Worm (Caenorhabditis elegans) whole organism, L1 larva: Measurements from ENCODE around the gene srz-82.

Experiments used
- C04F5.9 ChIP-seq: sonication (generic microtip); optimal IDR thresholded peaks from 2 replicates; lab custom pipeline; 2016; ENCODE audit warnings: missing genetic modification characterization, missing compliant biosample characterization
- C16A3.4 ChIP-seq: fragments of 150-350 bp; optimal IDR thresholded peaks from 2 replicates; lab custom pipeline; 2014; ENCODE audit warnings: missing biosample characterization, missing genetic modification characterization
- aha-1 ChIP-seq: fragments of 150-350 bp; optimal IDR thresholded peaks from 2 replicates; lab custom pipeline; 2014; ENCODE audit warnings: missing biosample characterization, missing genetic modification characterization
- alr-1 ChIP-seq: fragments of 200-800 bp; sonication (Bioruptor generic); optimal IDR thresholded peaks from 2 replicates; lab custom pipeline; 2018; ENCODE audit warnings: borderline replicate concordance, mild to moderate bottlenecking, missing genetic modification characterization, missing compliant biosample characterization
- aly-2 ChIP-seq: fragments of 150-350 bp; optimal IDR thresholded peaks from 2 replicates; lab custom pipeline; 2014; ENCODE audit warnings: missing biosample characterization, missing genetic modification characterization
- ama-1 ChIP-seq: fragments of 150-350 bp; optimal IDR thresholded peaks from 2 replicates; lab custom pipeline; 2014
- blmp-1 ChIP-seq: fragments of 150-350 bp; optimal IDR thresholded peaks from 2 replicates; lab custom pipeline; 2014; ENCODE audit warnings: missing biosample characterization, missing genetic modification characterization
- ceh-63 ChIP-seq: fragments of 200-800 bp; sonication (Bioruptor generic); optimal IDR thresholded peaks from 2 replicates; lab custom pipeline; 2018; ENCODE audit warnings: mild to moderate bottlenecking, missing genetic modification characterization, missing compliant biosample characterization
- ceh-90 ChIP-seq: sonication (generic microtip); optimal IDR thresholded peaks from 2 replicates; lab custom pipeline; 2016; ENCODE audit warnings: missing genetic modification characterization, missing compliant biosample characterization
- dpl-1 ChIP-seq, 3 experiments: fragments of 150-350 bp in 2 of 3; sonication (generic microtip) in 1 of 3; optimal IDR thresholded peaks; 2 replicates each; lab custom pipeline; 2014 to 2017; ENCODE audit warnings: missing biosample characterization in 3 of 3, missing genetic modification characterization in 3 of 3, missing genetic modification reagents in 3 of 3
- dsc-1 ChIP-seq: sonication (generic microtip); optimal IDR thresholded peaks from 2 replicates; lab custom pipeline; 2016; ENCODE audit warnings: mild to moderate bottlenecking, missing genetic modification characterization, missing compliant biosample characterization
- efl-1 ChIP-seq, 4 experiments: fragments of 150-350 bp; optimal IDR thresholded peaks in 3 of 4; peaks in 1 of 4; 1 replicate in 1 of 4; 2 replicates in 3 of 4; lab custom pipeline; 2014; ENCODE audit warnings: missing biosample characterization in 2 of 4, missing genetic modification characterization in 2 of 4, missing genetic modification reagents in 2 of 4
- egl-13 ChIP-seq: sonication (generic microtip); optimal IDR thresholded peaks from 2 replicates; lab custom pipeline; 2016; ENCODE audit warnings: missing genotype, missing genetic modification reagents, missing genetic modification characterization, missing compliant biosample characterization
- egl-27 ChIP-seq, 2 experiments: fragments of 150-350 bp in 1 of 2; sonication (generic microtip); optimal IDR thresholded peaks; 3 replicates each; lab custom pipeline; 2017 to 2018; ENCODE audit warnings: missing biosample characterization in 2 of 2, missing genetic modification characterization in 2 of 2, missing genetic modification reagents in 2 of 2
- elt-2 ChIP-seq: sonication (generic microtip); optimal IDR thresholded peaks from 2 replicates; lab custom pipeline; 2016; ENCODE audit warnings: missing genetic modification characterization, mild to moderate bottlenecking, inconsistent platforms, missing compliant biosample characterization, missing genetic modification reagents
- elt-3 ChIP-seq, 6 experiments: fragments of 150-350 bp in 1 of 6; sonication (generic microtip); optimal IDR thresholded peaks; 2 replicates each; lab custom pipeline; 2017 to 2018; ENCODE audit warnings: missing biosample characterization in 6 of 6, missing genetic modification characterization in 6 of 6, inconsistent platforms in 1 of 6
- ets-5 ChIP-seq: fragments of 200-800 bp; sonication (Bioruptor generic); IDR thresholded peaks from 2 replicates; pipeline ENCODE4 v1.3.6; 2022; ENCODE audit warnings: missing genetic modification characterization, missing compliant biosample characterization
- fkh-10 ChIP-seq: sonication (generic microtip); optimal IDR thresholded peaks from 2 replicates; lab custom pipeline; 2017; ENCODE audit warnings: missing biosample characterization, missing genetic modification reagents, missing genetic modification characterization
- fkh-4 ChIP-seq: sonication (generic microtip); optimal IDR thresholded peaks from 2 replicates; lab custom pipeline; 2016; ENCODE audit warnings: missing compliant biosample characterization, missing genetic modification characterization, borderline replicate concordance
- fkh-8 ChIP-seq: sonication (generic microtip); optimal IDR thresholded peaks from 2 replicates; lab custom pipeline; 2016; ENCODE audit warnings: mild to moderate bottlenecking, missing genetic modification characterization, missing compliant biosample characterization
- hlh-17 ChIP-seq: fragments of 200-800 bp; sonication (Bioruptor generic); optimal IDR thresholded peaks from 2 replicates; lab custom pipeline; 2018; ENCODE audit warnings: missing genetic modification characterization, mild to moderate bottlenecking, missing compliant biosample characterization, moderate library complexity, borderline replicate concordance
- hlh-4 ChIP-seq: sonication (generic microtip); optimal IDR thresholded peaks from 2 replicates; lab custom pipeline; 2016; ENCODE audit warnings: mild to moderate bottlenecking, missing genetic modification characterization, missing compliant biosample characterization
- isw-1 ChIP-seq: fragments of 200-800 bp; sonication (Bioruptor generic); IDR thresholded peaks from 2 replicates; pipeline ENCODE4 v1.3.6; 2022; ENCODE audit warnings: missing genetic modification characterization, missing compliant biosample characterization
- lin-15B ChIP-seq: fragments of 150-350 bp; sonication (generic microtip); optimal IDR thresholded peaks from 3 replicates; lab custom pipeline; 2014; ENCODE audit warnings: missing biosample characterization, missing genetic modification characterization
- lin-35 ChIP-seq, 2 experiments: fragments of 150-350 bp; optimal IDR thresholded peaks; 2 replicates each; lab custom pipeline; 2014; ENCODE audit warnings: missing biosample characterization in 2 of 2, missing genetic modification characterization in 2 of 2, missing genetic modification reagents in 2 of 2
- lir-3 ChIP-seq: sonication (generic microtip); optimal IDR thresholded peaks from 2 replicates; lab custom pipeline; 2016; ENCODE audit warnings: mild to moderate bottlenecking, missing genetic modification characterization, moderate library complexity, missing compliant biosample characterization; ENCODE audit not compliant: poor library complexity
- lsy-2 ChIP-seq, 2 experiments: fragments of 150-350 bp; optimal IDR thresholded peaks; 2 replicates each; lab custom pipeline; 2014; ENCODE audit warnings: missing biosample characterization in 2 of 2, missing genetic modification characterization in 2 of 2
- mdl-1 ChIP-seq, 2 experiments: fragments of 150-350 bp; optimal IDR thresholded peaks; 2 replicates each; lab custom pipeline; 2014 to 2017; ENCODE audit warnings: missing biosample characterization in 2 of 2, missing genetic modification characterization in 2 of 2, inconsistent platforms in 1 of 2
- mef-2 ChIP-seq: fragments of 150-350 bp; optimal IDR thresholded peaks from 2 replicates; lab custom pipeline; 2014; ENCODE audit warnings: missing biosample characterization, missing genetic modification characterization
- nhr-11 ChIP-seq: fragments of 150-350 bp; optimal IDR thresholded peaks from 2 replicates; lab custom pipeline; 2014; ENCODE audit warnings: missing biosample characterization, missing genetic modification characterization
- nhr-12 ChIP-seq: sonication (generic microtip); optimal IDR thresholded peaks from 2 replicates; lab custom pipeline; 2017; ENCODE audit warnings: missing biosample characterization, missing genetic modification characterization
- nhr-19 ChIP-seq: fragments of 200-800 bp; sonication (Bioruptor generic); conservative IDR thresholded peaks from 2 replicates; pipeline ENCODE4 v1.3.6; 2022; ENCODE audit warnings: missing genetic modification characterization, missing compliant biosample characterization
- nhr-237 ChIP-seq: fragments of 150-350 bp; optimal IDR thresholded peaks from 2 replicates; lab custom pipeline; 2014; ENCODE audit warnings: missing biosample characterization, missing genetic modification characterization
- nhr-76 ChIP-seq: sonication (generic microtip); optimal IDR thresholded peaks from 2 replicates; lab custom pipeline; 2017; ENCODE audit warnings: missing biosample characterization, missing genetic modification characterization
- nhr-77 ChIP-seq: fragments of 150-350 bp; optimal IDR thresholded peaks from 2 replicates; lab custom pipeline; 2014; ENCODE audit warnings: missing biosample characterization, missing genetic modification characterization
- nhr-84 ChIP-seq: sonication (generic microtip); optimal IDR thresholded peaks from 2 replicates; lab custom pipeline; 2017; ENCODE audit warnings: missing biosample characterization, missing genetic modification characterization
- pax-3 ChIP-seq: fragments of 200-800 bp; sonication (Bioruptor generic); optimal IDR thresholded peaks from 2 replicates; lab custom pipeline; 2018; ENCODE audit warnings: mild to moderate bottlenecking, missing genetic modification characterization, moderate library complexity, missing compliant biosample characterization
- pqm-1 ChIP-seq: sonication (generic microtip); optimal IDR thresholded peaks from 3 replicates; lab custom pipeline; 2017; ENCODE audit warnings: missing biosample characterization, missing genetic modification characterization
- rnt-1 ChIP-seq: sonication (generic microtip); optimal IDR thresholded peaks from 2 replicates; lab custom pipeline; 2016; ENCODE audit warnings: mild to moderate bottlenecking, missing genetic modification characterization, moderate library complexity, missing compliant biosample characterization
- skn-1 ChIP-seq: fragments of 150-350 bp; optimal IDR thresholded peaks from 2 replicates; lab custom pipeline; 2014; ENCODE audit warnings: missing biosample characterization, missing genetic modification characterization
- snu-23 ChIP-seq: sonication (generic microtip); optimal IDR thresholded peaks from 2 replicates; lab custom pipeline; 2016; ENCODE audit warnings: missing genetic modification characterization, missing compliant biosample characterization
- sptf-1 ChIP-seq: fragments of 150-350 bp; optimal IDR thresholded peaks from 2 replicates; lab custom pipeline; 2014; ENCODE audit warnings: missing biosample characterization, missing genetic modification characterization
- swsn-7 ChIP-seq: sonication (generic microtip); optimal IDR thresholded peaks from 2 replicates; lab custom pipeline; 2016; ENCODE audit warnings: missing genetic modification characterization, missing compliant biosample characterization
- tlp-1 ChIP-seq: fragments of 150-350 bp; optimal IDR thresholded peaks from 2 replicates; lab custom pipeline; 2014; ENCODE audit warnings: missing biosample characterization, missing genetic modification characterization
- unc-30 ChIP-seq: sonication (generic microtip); optimal IDR thresholded peaks from 2 replicates; lab custom pipeline; 2017; ENCODE audit warnings: missing biosample characterization, missing genetic modification characterization
- unc-98 ChIP-seq: fragments of 200-800 bp; sonication (Bioruptor generic); IDR thresholded peaks from 2 replicates; pipeline ENCODE4 v1.3.6; 2022; ENCODE audit warnings: missing genetic modification characterization, missing compliant biosample characterization
- vab-15 ChIP-seq: sonication (generic microtip); optimal IDR thresholded peaks from 2 replicates; lab custom pipeline; 2017; ENCODE audit warnings: missing genotype, mild to moderate bottlenecking, missing genetic modification characterization, missing compliant biosample characterization
- zag-1 ChIP-seq: fragments of 150-350 bp; optimal IDR thresholded peaks from 2 replicates; lab custom pipeline; 2014; ENCODE audit warnings: missing biosample characterization, missing genetic modification characterization
- zip-4 ChIP-seq: fragments of 200-800 bp; sonication (Bioruptor generic); optimal IDR thresholded peaks from 2 replicates; lab custom pipeline; 2018; ENCODE audit warnings: mild to moderate bottlenecking, missing genetic modification characterization, moderate library complexity, missing compliant biosample characterization

srz-82 gene

DNA sequence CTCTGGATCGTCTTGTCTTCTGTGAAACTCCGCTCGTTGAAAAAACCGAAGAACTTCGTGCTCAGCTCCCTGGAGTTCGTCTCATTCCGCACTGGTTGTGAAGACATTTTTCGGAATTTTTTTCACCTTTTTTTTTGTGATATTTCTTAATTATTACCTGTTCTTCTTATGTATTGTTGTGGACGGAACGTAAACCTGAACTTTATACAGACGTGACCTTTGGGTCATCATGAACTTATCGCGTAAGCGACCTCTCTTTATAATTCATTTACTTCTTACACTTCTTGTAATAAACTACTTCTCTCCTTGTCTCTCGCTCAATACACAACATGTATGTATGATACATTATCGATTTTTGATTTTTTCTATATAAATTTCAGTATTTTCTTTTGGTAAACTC is 49.5 kb downstream of the srz-82 start, which contains the start of gene M57.1:
Gene M57.1 (plus strand): TSS at position 301 of the 400 bp plus-strand sequence.
- TF ChIP-seq lir-3 (tag; lab: Kevin White, UChicago) (no peak), fkh-10 (GFP tag; lab: Kevin White, UChicago) (no peak), rnt-1 (no peak), zag-1 (no peak), isw-1 (GFP tag; lab: Robert Waterston, UW) (no peak), alr-1 (tag; lab: Kevin White, UChicago) (no peak), lsy-2 (tag; optimal IDR thresholded peaks at IDR 0.05; lab: Kevin White, UChicago) (no peak), pax-3 (no peak), fkh-8 (no peak), blmp-1 (tag; lab: Kevin White, UChicago) (no peak), tlp-1 (no peak), sptf-1 (tag; lab: Kevin White, UChicago) (no peak), swsn-7 (tag; lab: Kevin White, UChicago) (no peak), hlh-4 (tag; lab: Kevin White, UChicago) (no peak), ceh-90 (tag; lab: Kevin White, UChicago) (no peak), nhr-12 (tag; lab: Kevin White, UChicago) (no peak)

DNA sequence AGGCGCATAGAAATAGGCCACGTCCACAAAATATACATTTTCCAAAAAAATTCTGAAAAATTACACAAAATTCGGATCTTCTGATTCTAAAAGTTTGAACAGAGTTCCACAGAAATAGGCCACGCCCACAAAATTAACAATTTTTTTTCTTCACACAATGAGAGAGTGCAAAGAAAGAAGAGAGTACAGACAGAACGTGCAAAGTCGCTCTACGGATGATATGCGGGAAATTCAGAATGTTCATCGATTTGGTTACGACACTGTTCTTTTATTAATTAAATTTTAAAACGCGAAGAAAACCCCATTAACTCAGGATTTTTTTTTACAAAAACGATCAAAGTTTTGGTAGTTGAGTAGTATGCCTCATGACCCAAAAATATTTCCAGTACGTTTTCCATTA is 50.3 kb downstream of the srz-82 start:
- TF ChIP-seq elt-3 (tag; optimal IDR thresholded peaks at IDR 0.05; lab: Kevin White, UChicago) (no peak), mdl-1 (tag; optimal IDR thresholded peaks at IDR 0.05; lab: Kevin White, UChicago) (no peak), ama-1 (lab: Kevin White, UChicago) (no peak), fkh-8 (no peak), hlh-17 (GFP tag; lab: Kevin White, UChicago) (no peak), fkh-4 (no peak), pqm-1 (tag; lab: Kevin White, UChicago) (no peak), blmp-1 (tag; lab: Kevin White, UChicago) (peak; percentile 35), skn-1 (tag; lab: Kevin White, UChicago) (no peak), nhr-84 (no peak), C04F5.9 (tag; lab: Kevin White, UChicago) (no peak), lin-35 (GFP tag; optimal IDR thresholded peaks at IDR 0.05; lab: Kevin White, UChicago) (peak; percentile 16 to 78), alr-1 (tag; lab: Kevin White, UChicago) (no peak), unc-30 (tag; lab: Kevin White, UChicago) (no peak), egl-13 (tag; lab: Kevin White, UChicago) (no peak), mef-2 (tag; lab: Kevin White, UChicago) (no peak), aly-2 (tag; lab: Kevin White, UChicago) (no peak), nhr-237 (tag; lab: Kevin White, UChicago) (no peak), hlh-4 (tag; lab: Kevin White, UChicago) (no peak), pax-3 (no peak), fkh-10 (GFP tag; lab: Kevin White, UChicago) (no peak), dpl-1 (GFP tag; optimal IDR thresholded peaks at IDR 0.05; lab: Kevin White, UChicago) (peak; percentile 33 to 76 (median 61)), vab-15 (tag; lab: Kevin White, UChicago) (no peak), aha-1 (no peak), dsc-1 (tag; lab: Kevin White, UChicago) (no peak), nhr-19 (GFP tag; lab: Robert Waterston, UW) (no peak), zip-4 (GFP tag; lab: Kevin White, UChicago) (no peak), ceh-63 (no peak), efl-1 (optimal IDR thresholded peaks at IDR 0.05; lab: Kevin White, UChicago) (peak; percentile 50 to 66), efl-1 (GFP tag; optimal IDR thresholded peaks at IDR 0.05 in 1 of 2; lab: Kevin White, UChicago) (peak; percentile 67 to 96), elt-2 (tag; lab: Kevin White, UChicago) (no peak), lir-3 (tag; lab: Kevin White, UChicago) (no peak), egl-27 (tag; optimal IDR thresholded peaks at IDR 0.05; lab: Kevin White, UChicago) (no peak), C16A3.4 (tag; lab: Kevin White, UChicago) (peak; percentile 1), nhr-77 (no peak), nhr-76 (tag; lab: Kevin White, UChicago) (no peak), unc-98 (GFP tag; lab: Robert Waterston, UW) (no peak), lsy-2 (tag; optimal IDR thresholded peaks at IDR 0.05; lab: Kevin White, UChicago) (peak; percentile 24 to 70), ets-5 (GFP tag; lab: Robert Waterston, UW) (no peak), snu-23 (GFP tag; lab: Kevin White, UChicago) (peak; percentile 10), lin-15B (no peak), nhr-11 (tag; lab: Kevin White, UChicago) (no peak)
